Worm (Caenorhabditis elegans) whole organism, late embryonic: ENCODE data around the gene sre-9.

ENCODE experiments used
- C38D4.7 ChIP-seq: fragments of 200-800 bp; sonication (Bioruptor generic); optimal IDR thresholded peaks from 2 replicates; lab custom pipeline; 2018; ENCODE audit warnings: mild to moderate bottlenecking, missing genetic modification characterization, moderate library complexity, missing compliant biosample characterization
- F13H6.1 ChIP-seq: sonication (generic microtip); optimal IDR thresholded peaks from 2 replicates; lab custom pipeline; 2016; ENCODE audit warnings: missing genetic modification characterization, missing compliant biosample characterization
- K09A11.1 ChIP-seq: sonication (generic microtip); optimal IDR thresholded peaks from 2 replicates; lab custom pipeline; 2017; ENCODE audit warnings: antibody characterized with exemption, mild to moderate bottlenecking, missing genetic modification characterization, missing compliant biosample characterization; ENCODE audit not compliant: insufficient read depth
- T23F11.4 ChIP-seq: fragments of 200-800 bp; sonication (Bioruptor generic); optimal IDR thresholded peaks from 2 replicates; lab custom pipeline; 2018; ENCODE audit warnings: mild to moderate bottlenecking, missing genetic modification characterization, missing compliant biosample characterization
- ahr-1 ChIP-seq: sonication (generic microtip); optimal IDR thresholded peaks from 2 replicates; lab custom pipeline; 2016; ENCODE audit warnings: missing genetic modification characterization, missing compliant biosample characterization
- ama-1 ChIP-seq: fragments of 150-350 bp; optimal IDR thresholded peaks from 2 replicates; lab custom pipeline; 2014
- ceh-18 ChIP-seq: sonication (generic microtip); optimal IDR thresholded peaks from 2 replicates; lab custom pipeline; 2016; ENCODE audit warnings: missing genetic modification characterization, missing compliant biosample characterization
- ceh-19 ChIP-seq: fragments of 200-800 bp; sonication (Bioruptor generic); optimal IDR thresholded peaks from 2 replicates; lab custom pipeline; 2018; ENCODE audit warnings: mild to moderate bottlenecking, missing genetic modification characterization, missing compliant biosample characterization
- ceh-22 ChIP-seq: sonication (generic microtip); optimal IDR thresholded peaks from 2 replicates; lab custom pipeline; 2017; ENCODE audit warnings: missing biosample characterization, missing genetic modification characterization
- ceh-34 ChIP-seq: sonication (generic microtip); optimal IDR thresholded peaks from 2 replicates; lab custom pipeline; 2016; ENCODE audit warnings: mild to moderate bottlenecking, missing genetic modification characterization, missing compliant biosample characterization
- ceh-45 ChIP-seq: fragments of 200-800 bp; sonication (Bioruptor generic); IDR thresholded peaks from 2 replicates; pipeline ENCODE4 v1.3.6; 2022; ENCODE audit warnings: missing genetic modification reagents, missing genetic modification characterization, missing compliant biosample characterization
- ceh-9 ChIP-seq: sonication (generic microtip); optimal IDR thresholded peaks from 2 replicates; lab custom pipeline; 2016; ENCODE audit warnings: mild to moderate bottlenecking, missing genetic modification characterization, inconsistent platforms, missing compliant biosample characterization
- elt-2 ChIP-seq: sonication (generic microtip); optimal IDR thresholded peaks from 2 replicates; lab custom pipeline; 2016; ENCODE audit warnings: missing genetic modification reagents, missing genetic modification characterization, missing compliant biosample characterization
- fax-1 ChIP-seq: sonication (generic microtip); optimal IDR thresholded peaks from 2 replicates; lab custom pipeline; 2016; ENCODE audit warnings: missing genotype, missing genetic modification characterization, missing compliant biosample characterization
- fkh-10 ChIP-seq: fragments of 150-350 bp; optimal IDR thresholded peaks from 2 replicates; lab custom pipeline; 2014; ENCODE audit warnings: missing biosample characterization, missing genetic modification reagents, missing genetic modification characterization
- fkh-6 ChIP-seq: sonication (generic microtip); optimal IDR thresholded peaks from 2 replicates; lab custom pipeline; 2016; ENCODE audit warnings: missing genetic modification characterization, missing compliant biosample characterization
- gmeb-2 ChIP-seq: sonication (generic microtip); optimal IDR thresholded peaks from 2 replicates; lab custom pipeline; 2016; ENCODE audit warnings: missing genetic modification characterization, inconsistent platforms, missing compliant biosample characterization
- hlh-15 ChIP-seq: sonication (generic microtip); optimal IDR thresholded peaks from 2 replicates; lab custom pipeline; 2016; ENCODE audit warnings: missing genetic modification characterization, missing compliant biosample characterization
- hlh-30 ChIP-seq: sonication (generic microtip); optimal IDR thresholded peaks from 2 replicates; lab custom pipeline; 2017; ENCODE audit warnings: antibody characterized with exemption, missing genetic modification characterization, missing compliant biosample characterization; ENCODE audit not compliant: insufficient read depth
- hlh-6 ChIP-seq: sonication (generic microtip); optimal IDR thresholded peaks from 2 replicates; lab custom pipeline; 2016; ENCODE audit warnings: missing genotype, missing genetic modification characterization, missing compliant biosample characterization
- hlh-8 ChIP-seq: sonication (generic microtip); optimal IDR thresholded peaks from 2 replicates; lab custom pipeline; 2016; ENCODE audit warnings: missing genotype, missing genetic modification characterization, missing compliant biosample characterization
- lin-11 ChIP-seq: fragments of 200-800 bp; sonication (Bioruptor generic); optimal IDR thresholded peaks from 2 replicates; lab custom pipeline; 2018; ENCODE audit warnings: mild to moderate bottlenecking, missing genetic modification characterization, missing compliant biosample characterization
- madf-2 ChIP-seq: sonication (generic microtip); optimal IDR thresholded peaks from 2 replicates; lab custom pipeline; 2017; ENCODE audit warnings: missing genetic modification characterization, missing compliant biosample characterization
- nhr-11 ChIP-seq: fragments of 150-350 bp; optimal IDR thresholded peaks from 2 replicates; lab custom pipeline; 2014; ENCODE audit warnings: missing biosample characterization, missing genetic modification characterization
- nhr-232 ChIP-seq: sonication (generic microtip); optimal IDR thresholded peaks from 2 replicates; lab custom pipeline; 2016; ENCODE audit warnings: missing genetic modification characterization, missing compliant biosample characterization
- odd-2 ChIP-seq: sonication (generic microtip); optimal IDR thresholded peaks from 2 replicates; lab custom pipeline; 2017; ENCODE audit warnings: antibody characterized with exemption, mild to moderate bottlenecking, missing genetic modification characterization, missing compliant biosample characterization
- pax-1 ChIP-seq: fragments of 150-350 bp; optimal IDR thresholded peaks from 2 replicates; lab custom pipeline; 2014; ENCODE audit warnings: missing biosample characterization, missing genetic modification characterization
- pha-2 ChIP-seq: sonication (generic microtip); optimal IDR thresholded peaks from 2 replicates; lab custom pipeline; 2017; ENCODE audit warnings: mild to moderate bottlenecking, missing genetic modification characterization, missing compliant biosample characterization
- pqm-1 ChIP-seq: sonication (generic microtip); optimal IDR thresholded peaks from 2 replicates; lab custom pipeline; 2016; ENCODE audit warnings: missing genetic modification characterization, missing compliant biosample characterization
- pros-1 ChIP-seq: fragments of 150-350 bp; optimal IDR thresholded peaks from 2 replicates; lab custom pipeline; 2014; ENCODE audit warnings: missing biosample characterization, missing genetic modification reagents, missing genetic modification characterization
- sdc-2 ChIP-seq: sonication (generic microtip); optimal IDR thresholded peaks from 2 replicates; lab custom pipeline; 2016; ENCODE audit warnings: missing genotype, missing genetic modification characterization, missing compliant biosample characterization
- sox-2 ChIP-seq: fragments of 200-800 bp; sonication (Bioruptor generic); IDR thresholded peaks from 2 replicates; pipeline ENCODE4 v1.3.6; 2022; ENCODE audit warnings: missing genetic modification reagents, missing genetic modification characterization, missing compliant biosample characterization
- sox-4 ChIP-seq: sonication (generic microtip); optimal IDR thresholded peaks from 2 replicates; lab custom pipeline; 2017; ENCODE audit warnings: mild to moderate bottlenecking, missing genetic modification characterization, inconsistent platforms, missing compliant biosample characterization
- tbx-2 ChIP-seq: sonication (generic microtip); optimal IDR thresholded peaks from 2 replicates; lab custom pipeline; 2016; ENCODE audit warnings: missing genetic modification characterization, missing compliant biosample characterization
- tbx-7 ChIP-seq: sonication (generic microtip); optimal IDR thresholded peaks from 2 replicates; lab custom pipeline; 2016; ENCODE audit warnings: missing genotype, missing genetic modification characterization, missing compliant biosample characterization
- ttx-3 ChIP-seq: sonication (generic microtip); optimal IDR thresholded peaks from 2 replicates; lab custom pipeline; 2016; ENCODE audit warnings: missing genetic modification reagents, missing genetic modification characterization, missing compliant biosample characterization
- unc-42 ChIP-seq: sonication (generic microtip); optimal IDR thresholded peaks from 2 replicates; lab custom pipeline; 2016; ENCODE audit warnings: missing genotype, missing genetic modification characterization, missing compliant biosample characterization
- ztf-16 ChIP-seq: sonication (generic microtip); optimal IDR thresholded peaks from 2 replicates; lab custom pipeline; 2017; ENCODE audit warnings: missing genetic modification characterization, missing compliant biosample characterization

Gene sre-9

ce11 chrV:3896018-3896417 lies 1.3 kb downstream of the sre-9 start:
- TF ChIP-seq K09A11.1 (tag; lab: Kevin White, UChicago) = no peak
- TF ChIP-seq ttx-3 = no peak
- no peak for TF ChIP-seq T23F11.4 (GFP tag; lab: Kevin White, UChicago)
- no peak for TF ChIP-seq odd-2
- TF ChIP-seq fkh-6 (tag; lab: Kevin White, UChicago) = no peak
- TF ChIP-seq ceh-9 (tag; lab: Kevin White, UChicago) = no peak
- TF ChIP-seq pax-1 (tag; lab: Kevin White, UChicago) = no peak
- TF ChIP-seq ceh-19 (GFP tag; lab: Kevin White, UChicago) = no peak
- TF ChIP-seq pha-2 = no peak
- no peak for TF ChIP-seq hlh-15
- TF ChIP-seq hlh-8 (tag; lab: Kevin White, UChicago) = no peak
- no peak for TF ChIP-seq gmeb-2 (tag; lab: Kevin White, UChicago)
- no peak for TF ChIP-seq ztf-16 (tag; lab: Kevin White, UChicago)

- TF ChIP-seq ceh-45 (GFP tag; lab: Robert Waterston, UW) = no peak
- no peak for TF ChIP-seq tbx-2 (tag; lab: Kevin White, UChicago)
- no peak for TF ChIP-seq hlh-6 (tag; lab: Kevin White, UChicago)
- TF ChIP-seq ceh-34 = no peak
These were observed 5.3 kb downstream of the sre-9 start, which contains the start of gene irld-22 for ce11 chrV:3900102-3900501. Gene irld-22 (minus strand): TSS chrV:3900202.

- no peak for TF ChIP-seq hlh-8 (tag; lab: Kevin White, UChicago)
These were observed 7.8 kb downstream of the sre-9 start, which contains the start of the genes str-229 and srh-190 for ce11 chrV:3902458-3903157. Gene str-229 (minus strand): TSS chrV:3902558. Gene srh-190 (plus strand): TSS chrV:3903107.

- no peak for TF ChIP-seq ceh-18 (tag; lab: Kevin White, UChicago)
- no peak for TF ChIP-seq tbx-7
- no peak for TF ChIP-seq fkh-10 (GFP tag; lab: Kevin White, UChicago)
- TF ChIP-seq nhr-11 = no peak
- TF ChIP-seq ahr-1 (tag; lab: Kevin White, UChicago) = no peak
- TF ChIP-seq sox-2 (GFP tag; lab: Robert Waterston, UW) = no peak
- TF ChIP-seq ceh-22 (tag; lab: Kevin White, UChicago) = no peak
- no peak for TF ChIP-seq hlh-8 (tag; lab: Kevin White, UChicago)
- TF ChIP-seq sox-4 (tag; lab: Kevin White, UChicago) = no peak
- TF ChIP-seq C38D4.7 (GFP tag; lab: Kevin White, UChicago) = no peak
These were observed 8.7 kb downstream of the sre-9 start for ce11 chrV:3903424-3903823.

- TF ChIP-seq ama-1 (no peak), unc-42 (tag; lab: Kevin White, UChicago) (no peak), nhr-232 (tag; lab: Kevin White, UChicago) (no peak), hlh-6 (tag; lab: Kevin White, UChicago) (no peak), sox-4 (tag; lab: Kevin White, UChicago) (no peak), pqm-1 (tag; lab: Kevin White, UChicago) (no peak)
These were observed 11.1 kb downstream of the sre-9 start, which contains the start of gene nhr-156 for ce11 chrV:3905841-3906240. Gene nhr-156 (plus strand): TSS chrV:3906106.

ce11 chrV:3912472-3912871 lies 17.7 kb downstream of the sre-9 start, which contains the start of gene srx-68:
Gene srx-68 (plus strand): TSS chrV:3912772.
- TF ChIP-seq hlh-30 = no peak
- TF ChIP-seq gmeb-2 (tag; lab: Kevin White, UChicago) = no peak
- TF ChIP-seq sdc-2 (tag; lab: Kevin White, UChicago) = no peak
- TF ChIP-seq elt-2 (tag; lab: Kevin White, UChicago) = no peak
- TF ChIP-seq lin-11 (tag; lab: Kevin White, UChicago) = no peak
- no peak for TF ChIP-seq ahr-1 (tag; lab: Kevin White, UChicago)
- no peak for TF ChIP-seq madf-2 (tag; lab: Kevin White, UChicago)
- no peak for TF ChIP-seq nhr-232 (tag; lab: Kevin White, UChicago)
- no peak for TF ChIP-seq pros-1 (tag; lab: Kevin White, UChicago)
- no peak for TF ChIP-seq sox-4 (tag; lab: Kevin White, UChicago)
- no peak for TF ChIP-seq F13H6.1 (tag; lab: Kevin White, UChicago)
- TF ChIP-seq fax-1 = no peak
